Fruit fly (Drosophila melanogaster): ENCODE measurements around the gene Dus3.

The Dus3 gene

dm6 chr2L:19765406-19765805 lies 6.7 kb downstream of the Dus3 start:
- no peak for TF ChIP-seq Rel (GFP tag; optimal IDR thresholded peaks at IDR 0.05)
- no peak for TF ChIP-seq Rel (tag; optimal IDR thresholded peaks at IDR 0.05)
- no peak for TF ChIP-seq CG32264 (GFP tag; optimal IDR thresholded peaks at IDR 0.05)
- no peak for TF ChIP-seq Vsx2 (GFP tag; optimal IDR thresholded peaks at IDR 0.05; ENCODE audit: partially characterized antibody)
- TF ChIP-seq CrebA (GFP tag; optimal IDR thresholded peaks at IDR 0.05; ENCODE audit: borderline replicate concordance), result no peak
- no peak for TF ChIP-seq usp (GFP tag; optimal IDR thresholded peaks at IDR 0.05)
- no peak for TF ChIP-seq ey (GFP tag; optimal IDR thresholded peaks at IDR 0.05)
- TF ChIP-seq dsf (GFP tag; optimal IDR thresholded peaks at IDR 0.05; ENCODE audit: borderline replicate concordance), result no peak
- no peak for TF ChIP-seq tai (GFP tag; optimal IDR thresholded peaks at IDR 0.05)
- TF ChIP-seq Hr83 (GFP tag; optimal IDR thresholded peaks at IDR 0.05; ENCODE audit: poor library complexity, severe bottlenecking), result no peak
- no peak for TF ChIP-seq rgr (GFP tag; optimal IDR thresholded peaks at IDR 0.05)
- no peak for TF ChIP-seq Sp1 (GFP tag; optimal IDR thresholded peaks at IDR 0.05)
- TF ChIP-seq brk (GFP tag; optimal IDR thresholded peaks at IDR 0.05), result no peak
- TF ChIP-seq Dif (GFP tag; optimal IDR thresholded peaks at IDR 0.05; ENCODE audit: partially characterized antibody), result no peak
- no peak for TF ChIP-seq lola (GFP tag; optimal IDR thresholded peaks at IDR 0.05)
- no peak for TF ChIP-seq psq (GFP tag; optimal IDR thresholded peaks at IDR 0.05)
- no peak for TF ChIP-seq sage (GFP tag; optimal IDR thresholded peaks at IDR 0.05)
- TF ChIP-seq foxo (GFP tag; optimal IDR thresholded peaks at IDR 0.05), result no peak

DNA sequence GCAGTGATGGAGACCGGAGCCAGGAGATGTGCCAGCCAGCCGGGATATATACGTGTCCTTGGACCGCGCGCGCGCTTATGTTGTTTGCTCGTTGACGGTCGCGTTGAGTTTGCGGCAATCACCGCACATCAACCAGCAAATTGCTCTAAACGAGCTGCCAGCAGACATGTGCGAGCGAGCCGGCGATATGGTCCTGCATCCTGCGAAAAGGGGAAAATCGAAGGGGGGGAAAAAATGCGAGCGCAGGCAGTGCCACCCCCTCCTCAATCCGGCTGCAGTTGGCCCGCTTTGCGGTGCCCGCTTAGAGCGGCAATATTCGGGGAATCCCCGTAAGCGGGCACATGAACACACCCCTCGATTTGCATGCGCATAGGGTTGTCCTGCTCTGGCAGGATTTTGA lies 10.3 kb downstream of the Dus3 start, which contains the start of gene bsh:
TSS of gene bsh (minus strand) at position 101 of the 400 bp plus-strand sequence.
- no peak for TF ChIP-seq CG32264 (GFP tag; optimal IDR thresholded peaks at IDR 0.05)
- no peak for TF ChIP-seq fru (GFP tag; optimal IDR thresholded peaks at IDR 0.05)
- no peak for TF ChIP-seq Dif (GFP tag; optimal IDR thresholded peaks at IDR 0.05; ENCODE audit: partially characterized antibody)
- TF ChIP-seq usp (GFP tag; optimal IDR thresholded peaks at IDR 0.05), result no peak
- TF ChIP-seq dsf (GFP tag; optimal IDR thresholded peaks at IDR 0.05; ENCODE audit: borderline replicate concordance), result no peak
- TF ChIP-seq jim (GFP tag; optimal IDR thresholded peaks at IDR 0.05), result no peak
- TF ChIP-seq N (GFP tag; optimal IDR thresholded peaks at IDR 0.05), result no peak
- TF ChIP-seq brk (GFP tag; optimal IDR thresholded peaks at IDR 0.05), result no peak
- no peak for TF ChIP-seq Vsx2 (GFP tag; optimal IDR thresholded peaks at IDR 0.05; ENCODE audit: partially characterized antibody)
- no peak for TF ChIP-seq HLH106 (tag; optimal IDR thresholded peaks at IDR 0.05)
- TF ChIP-seq psq (GFP tag; optimal IDR thresholded peaks at IDR 0.05), result no peak
- no peak for TF ChIP-seq OdsH (GFP tag; optimal IDR thresholded peaks at IDR 0.05)
- no peak for TF ChIP-seq Sp1 (GFP tag; optimal IDR thresholded peaks at IDR 0.05)
- no peak for TF ChIP-seq Hr83 (GFP tag; optimal IDR thresholded peaks at IDR 0.05; ENCODE audit: poor library complexity, severe bottlenecking)
- no peak for TF ChIP-seq dl (GFP tag; optimal IDR thresholded peaks at IDR 0.05; ENCODE audit: insufficient read depth in 1 of 2, partially characterized antibody in 2 of 2)
- TF ChIP-seq CrebA (GFP tag; optimal IDR thresholded peaks at IDR 0.05; ENCODE audit: borderline replicate concordance), result no peak
- no peak for TF ChIP-seq sv (GFP tag; optimal IDR thresholded peaks at IDR 0.05)
- no peak for TF ChIP-seq br (GFP tag; optimal IDR thresholded peaks at IDR 0.05)
- no peak for TF ChIP-seq lola (GFP tag; optimal IDR thresholded peaks at IDR 0.05)

DNA sequence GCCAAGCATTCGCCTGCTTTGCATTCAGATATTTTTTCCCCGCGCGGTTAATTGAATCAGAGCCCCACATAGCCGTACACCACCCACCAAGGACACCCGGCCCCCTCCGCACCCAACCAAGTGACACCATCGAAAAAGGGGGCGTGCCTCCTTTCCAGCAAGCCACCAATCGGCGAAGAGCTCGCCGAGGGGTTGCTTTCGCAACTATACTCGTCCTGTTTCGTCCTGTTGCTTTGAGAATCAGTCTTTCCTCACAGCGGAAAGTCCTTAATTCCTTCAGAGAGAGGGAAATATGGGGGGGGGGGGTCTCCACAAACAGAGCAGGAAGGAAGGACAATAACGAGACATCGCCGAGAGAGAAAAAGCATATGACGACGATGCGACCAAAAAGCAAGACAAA lies 11.0 kb downstream of the Dus3 start:
- no peak for TF ChIP-seq pan (optimal IDR thresholded peaks at IDR 0.05)
- no peak for TF ChIP-seq Mio (GFP tag; optimal IDR thresholded peaks at IDR 0.05)
- no peak for TF ChIP-seq Vsx2 (GFP tag; optimal IDR thresholded peaks at IDR 0.05; ENCODE audit: partially characterized antibody)
- no peak for TF ChIP-seq jim (GFP tag; optimal IDR thresholded peaks at IDR 0.05)

dm6 chr2L:19774278-19774677 lies 15.6 kb downstream of the Dus3 start:
- TF ChIP-seq Abd-B (GFP tag; optimal IDR thresholded peaks at IDR 0.05) (no peak), Hnf4 (GFP tag; optimal IDR thresholded peaks at IDR 0.05) (no peak), Sp1 (GFP tag; optimal IDR thresholded peaks at IDR 0.05) (no peak), CrebA (GFP tag; optimal IDR thresholded peaks at IDR 0.05; ENCODE audit: borderline replicate concordance) (no peak), foxo (GFP tag; optimal IDR thresholded peaks at IDR 0.05) (no peak), GATAd (GFP tag; optimal IDR thresholded peaks at IDR 0.05) (no peak), Rel (GFP tag; optimal IDR thresholded peaks at IDR 0.05) (no peak), Rel (tag; optimal IDR thresholded peaks at IDR 0.05) (no peak), Dif (GFP tag; optimal IDR thresholded peaks at IDR 0.05; ENCODE audit: partially characterized antibody) (no peak)

Measured in whole organism, wandering third instar larva.